Fruit fly (Drosophila melanogaster) whole organism, pupa: ENCODE data around the gene mTerf5.

Experiments used
- CG10348 ChIP-seq: fragments of 200-800 bp; sonication (Bioruptor generic); IDR thresholded peaks from 2 replicates; pipeline ENCODE4 v1.3.6; 2022; ENCODE audit warnings: missing biosample characterization, missing genetic modification characterization
- CG12605 ChIP-seq: fragments of 200-800 bp; sonication (Bioruptor generic); IDR thresholded peaks from 2 replicates; pipeline ENCODE4 v1.3.6; 2022; ENCODE audit warnings: missing biosample characterization, missing genetic modification characterization
- CG13204 ChIP-seq: fragments of 200-800 bp; sonication (Bioruptor generic); optimal IDR thresholded peaks from 2 replicates; lab custom pipeline; 2018; ENCODE audit warnings: missing biosample characterization, mild to moderate bottlenecking, missing genetic modification characterization, moderate library complexity
- CG14655 ChIP-seq: fragments of 200-800 bp; sonication (Bioruptor generic); optimal IDR thresholded peaks from 3 replicates; lab custom pipeline; 2017; ENCODE audit warnings: mild to moderate bottlenecking, missing biosample characterization, missing genetic modification reagents, missing genetic modification characterization
- CG15710 ChIP-seq: fragments of 200-800 bp; sonication (Bioruptor generic); optimal IDR thresholded peaks from 2 replicates; lab custom pipeline; 2018; ENCODE audit warnings: missing biosample characterization, mild to moderate bottlenecking, missing genetic modification characterization, moderate library complexity
- CG17806 ChIP-seq: fragments of 200-800 bp; sonication (Bioruptor generic); optimal IDR thresholded peaks from 2 replicates; lab custom pipeline; 2018; ENCODE audit warnings: missing biosample characterization, mild to moderate bottlenecking, missing genetic modification characterization, moderate library complexity
- CG32121 ChIP-seq: fragments of 200-800 bp; sonication (Bioruptor generic); IDR thresholded peaks from 2 replicates; pipeline ENCODE4 v1.3.6; 2022; ENCODE audit warnings: missing biosample characterization, missing genetic modification characterization
- CG34367 ChIP-seq: fragments of 200-800 bp; sonication (Bioruptor generic); optimal IDR thresholded peaks from 2 replicates; lab custom pipeline; 2018; ENCODE audit warnings: missing biosample characterization, mild to moderate bottlenecking, missing genetic modification characterization
- CG4496 ChIP-seq: fragments of 200-800 bp; sonication (Bioruptor generic); IDR thresholded peaks from 3 replicates; pipeline ENCODE4 v1.3.6; 2022; ENCODE audit warnings: missing biosample characterization, missing genetic modification characterization
- CG8159 ChIP-seq: fragments of 200-800 bp; sonication (Bioruptor generic); optimal IDR thresholded peaks from 3 replicates; lab custom pipeline; 2018; ENCODE audit warnings: missing biosample characterization, mild to moderate bottlenecking, missing genetic modification characterization, moderate library complexity
- CG8301 ChIP-seq: fragments of 200-800 bp; sonication (Bioruptor generic); optimal IDR thresholded peaks from 2 replicates; lab custom pipeline; 2018; ENCODE audit warnings: missing biosample characterization, mild to moderate bottlenecking, missing genetic modification characterization
- CG9948 ChIP-seq: fragments of 200-800 bp; sonication (Bioruptor generic); optimal IDR thresholded peaks from 2 replicates; lab custom pipeline; 2018; ENCODE audit warnings: missing biosample characterization, mild to moderate bottlenecking, missing genetic modification characterization, moderate library complexity
- D1 ChIP-seq: fragments of 200-800 bp; sonication (Bioruptor generic); optimal IDR thresholded peaks from 2 replicates; lab custom pipeline; 2018; ENCODE audit warnings: missing biosample characterization, mild to moderate bottlenecking, missing genetic modification characterization, moderate library complexity
- EcR ChIP-seq: fragments of 200-800 bp; sonication (Bioruptor generic); optimal IDR thresholded peaks from 3 replicates; lab custom pipeline; 2019; ENCODE audit warnings: missing biosample characterization, missing genetic modification characterization, mild to moderate bottlenecking, moderate library complexity, missing genetic modification reagents
- Ets98B ChIP-seq: fragments of 200-800 bp; sonication (Bioruptor generic); IDR thresholded peaks from 2 replicates; pipeline ENCODE4 v1.3.6; 2022; ENCODE audit warnings: missing biosample characterization, missing genetic modification characterization
- Pif1A ChIP-seq: fragments of 200-800 bp; sonication (Bioruptor generic); optimal IDR thresholded peaks from 3 replicates; lab custom pipeline; 2016; ENCODE audit warnings: missing biosample characterization, missing genetic modification characterization
- Pif1B ChIP-seq: fragments of 200-800 bp; sonication (Bioruptor generic); optimal IDR thresholded peaks from 3 replicates; lab custom pipeline; 2016; ENCODE audit warnings: missing biosample characterization, missing genetic modification characterization
- Snoo ChIP-seq: fragments of 200-800 bp; sonication (Bioruptor generic); optimal IDR thresholded peaks from 3 replicates; lab custom pipeline; 2017; ENCODE audit warnings: missing biosample characterization, mild to moderate bottlenecking, missing genetic modification characterization, inconsistent platforms
- fd96Ca ChIP-seq: fragments of 200-800 bp; sonication (Bioruptor generic); IDR thresholded peaks from 3 replicates; pipeline ENCODE4 v1.3.6; 2022; ENCODE audit warnings: missing biosample characterization, missing genetic modification characterization
- gl ChIP-seq: fragments of 200-800 bp; sonication (Bioruptor generic); optimal IDR thresholded peaks from 2 replicates; lab custom pipeline; 2018; ENCODE audit warnings: missing biosample characterization, mild to moderate bottlenecking, missing genetic modification characterization
- rn ChIP-seq: fragments of 200-800 bp; sonication (Bioruptor generic); IDR thresholded peaks from 2 replicates; pipeline ENCODE4 v1.3.6; 2022; ENCODE audit warnings: missing biosample characterization, missing genetic modification characterization

mTerf5 gene

DNA sequence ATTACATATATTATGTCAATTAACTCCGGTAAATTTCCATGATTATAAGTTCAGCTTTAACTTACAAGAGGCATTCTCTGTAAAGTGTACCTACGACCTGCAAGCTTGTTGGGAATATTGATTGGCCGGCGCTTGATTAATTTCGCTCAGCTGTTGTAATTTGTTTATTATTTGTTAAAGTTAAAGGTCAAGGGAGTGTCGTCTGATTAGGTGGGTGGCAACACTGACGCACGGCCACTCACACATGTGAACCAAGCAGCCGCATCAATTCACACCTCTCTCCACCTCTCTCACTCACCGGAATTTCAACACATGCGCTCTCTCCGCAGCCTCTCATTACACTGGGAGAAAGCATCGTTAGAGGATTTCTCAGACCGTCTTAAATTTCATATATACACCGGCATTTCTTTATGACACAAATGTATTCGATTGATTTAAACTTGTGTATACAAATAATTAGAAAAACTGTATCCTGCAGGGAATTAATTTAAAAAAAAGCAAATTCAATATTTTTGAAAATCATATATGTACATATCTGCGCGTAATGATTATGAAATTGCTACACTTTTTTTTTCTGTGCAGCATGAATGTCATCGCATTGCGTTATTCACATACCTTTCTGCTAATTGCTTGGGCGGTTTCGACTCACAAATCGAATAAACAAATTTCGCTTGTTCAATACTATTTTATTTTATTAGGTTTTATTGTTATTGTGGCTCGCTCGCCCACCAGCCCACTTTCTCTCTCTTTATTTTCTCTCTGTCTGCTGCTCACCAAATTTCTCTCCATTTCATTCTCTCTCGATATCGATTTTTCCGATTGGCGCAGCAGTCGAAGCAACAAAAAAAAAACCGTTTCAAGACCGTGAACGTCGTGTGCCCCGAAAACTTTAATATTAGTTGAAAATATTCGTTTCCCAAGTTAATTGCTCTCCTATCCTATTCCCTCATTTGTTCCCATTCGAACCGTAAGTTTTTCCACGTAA, 51.2 kb downstream of the mTerf5 start:
- peak; percentile 71 for TF ChIP-seq Snoo (tag; lab: Kevin White, UChicago)
- peak; percentile 62 for TF ChIP-seq Ets98B (GFP tag; lab: Robert Waterston, UW)
- peak; percentile 70 for TF ChIP-seq CG12605 (GFP tag; lab: Robert Waterston, UW)
- 0 out of 2 replicates have a peak, but pooled peaks have one; percentile 26 for TF ChIP-seq rn
- no peak for TF ChIP-seq CG13204
- no peak for TF ChIP-seq Pif1A (GFP tag; lab: Kevin White, UChicago)
- peak; percentile 65 for TF ChIP-seq CG15710 (tag; lab: Kevin White, UChicago)
- no peak for TF ChIP-seq gl (tag; lab: Kevin White, UChicago)
- peak; percentile 78 for TF ChIP-seq CG32121
- TF ChIP-seq CG4496 (GFP tag; lab: Robert Waterston, UW), result peak; percentile 79
- no peak; the same call in 1 of the 2 replicates for TF ChIP-seq CG10348 (GFP tag; lab: Robert Waterston, UW)
- peak; percentile 73 for TF ChIP-seq CG9948 (tag; lab: Kevin White, UChicago)
- TF ChIP-seq CG8301 (tag; lab: Kevin White, UChicago), result peak; percentile 85
- no peak for TF ChIP-seq EcR (GFP tag; lab: Kevin White, UChicago)
- TF ChIP-seq Pif1B (GFP tag; lab: Kevin White, UChicago), result peak; percentile 56
- peak; percentile 63 for TF ChIP-seq CG17806 (tag; lab: Kevin White, UChicago)
- no peak for TF ChIP-seq D1
- peak; percentile 80 for TF ChIP-seq CG8159 (tag; lab: Kevin White, UChicago)
- no peak for TF ChIP-seq CG34367
- no peak for TF ChIP-seq CG14655
- TF ChIP-seq fd96Ca (GFP tag; lab: Robert Waterston, UW), result 0 out of 3 replicates have a peak, but pooled peaks have one; percentile 58
